Fruit fly (Drosophila melanogaster) whole organism, embryonic: ENCODE results near the gene CG8419.

Experiments
- Ada2b ChIP-seq: fragments of 200-800 bp; sonication (Bioruptor generic); IDR thresholded peaks from 2 replicates; pipeline ENCODE4 v1.3.6; 2022; ENCODE audit warnings: missing biosample characterization, missing genetic modification characterization
- Atf-2 ChIP-seq: fragments of 200-800 bp; sonication (Bioruptor generic); optimal IDR thresholded peaks from 2 replicates; lab custom pipeline; 2016; ENCODE audit warnings: missing biosample characterization, missing genetic modification characterization
- CG10267 ChIP-seq: fragments of 200-800 bp; sonication (Bioruptor generic); optimal IDR thresholded peaks from 2 replicates; lab custom pipeline; 2018; ENCODE audit warnings: missing biosample characterization, mild to moderate bottlenecking, missing genetic modification characterization, moderate library complexity
- CG10366 ChIP-seq: fragments of 200-800 bp; sonication (Bioruptor generic); IDR thresholded peaks from 2 replicates; pipeline ENCODE4 v1.3.6; 2022; ENCODE audit warnings: missing biosample characterization, missing genetic modification characterization
- CG11093 ChIP-seq: fragments of 200-800 bp; sonication (Bioruptor generic); IDR thresholded peaks from 3 replicates; pipeline ENCODE4 v1.3.6; 2022; ENCODE audit warnings: missing biosample characterization, missing genetic modification characterization
- CG11398 ChIP-seq: fragments of 200-800 bp; sonication (Bioruptor generic); optimal IDR thresholded peaks from 2 replicates; lab custom pipeline; 2016; ENCODE audit warnings: missing biosample characterization, missing genetic modification characterization
- CG12659 ChIP-seq: fragments of 200-800 bp; sonication (Bioruptor generic); optimal IDR thresholded peaks from 3 replicates; lab custom pipeline; 2017; ENCODE audit warnings: mild to moderate bottlenecking, missing biosample characterization, missing genetic modification reagents, missing genetic modification characterization
- CG12744 ChIP-seq: fragments of 200-800 bp; sonication (Bioruptor generic); optimal IDR thresholded peaks from 2 replicates; lab custom pipeline; 2016; ENCODE audit warnings: missing biosample characterization, missing genetic modification characterization
- CG12769 ChIP-seq: fragments of 200-800 bp; sonication (Bioruptor generic); optimal IDR thresholded peaks from 2 replicates; lab custom pipeline; 2019; ENCODE audit warnings: missing biosample characterization, mild to moderate bottlenecking, missing genetic modification characterization, moderate library complexity
- CG13894 ChIP-seq: fragments of 200-800 bp; sonication (Bioruptor generic); optimal IDR thresholded peaks from 3 replicates; lab custom pipeline; 2018; ENCODE audit warnings: missing biosample characterization, mild to moderate bottlenecking, missing genetic modification characterization, moderate library complexity
- CG14710 ChIP-seq: fragments of 200-800 bp; sonication (Bioruptor generic); optimal IDR thresholded peaks from 3 replicates; lab custom pipeline; 2019; ENCODE audit warnings: missing biosample characterization, mild to moderate bottlenecking, missing genetic modification characterization, moderate library complexity
- CG16813 ChIP-seq: fragments of 200-800 bp; sonication (Bioruptor generic); IDR thresholded peaks from 3 replicates; pipeline ENCODE4 v1.3.6; 2022; ENCODE audit warnings: missing biosample characterization, missing genetic modification characterization; ENCODE audit not compliant: partially characterized antibody
- CG17359 ChIP-seq: fragments of 200-800 bp; sonication (Bioruptor generic); optimal IDR thresholded peaks from 3 replicates; lab custom pipeline; 2018; ENCODE audit warnings: missing biosample characterization, mild to moderate bottlenecking, missing genetic modification characterization, moderate library complexity
- CG2202 ChIP-seq: fragments of 200-800 bp; sonication (Bioruptor generic); optimal IDR thresholded peaks from 2 replicates; lab custom pipeline; 2018; ENCODE audit warnings: missing biosample characterization, mild to moderate bottlenecking, missing genetic modification characterization
- CG2712 ChIP-seq: fragments of 200-800 bp; optimal IDR thresholded peaks from 3 replicates; lab custom pipeline; 2019; ENCODE audit warnings: missing biosample characterization, mild to moderate bottlenecking, missing genetic modification characterization, moderate library complexity
- CG33557 ChIP-seq: fragments of 200-800 bp; sonication (Bioruptor generic); optimal IDR thresholded peaks from 2 replicates; lab custom pipeline; 2019; ENCODE audit warnings: missing biosample characterization, mild to moderate bottlenecking, missing genetic modification characterization, moderate library complexity
- CG3726 ChIP-seq: fragments of 200-800 bp; sonication (Bioruptor generic); IDR thresholded peaks from 3 replicates; pipeline ENCODE4, ENCODE4 v1.3.6; 2022; ENCODE audit warnings: missing biosample characterization, missing genetic modification characterization
- CG4328 ChIP-seq: fragments of 200-800 bp; sonication (Bioruptor generic); optimal IDR thresholded peaks from 3 replicates; lab custom pipeline; 2017; ENCODE audit warnings: missing biosample characterization, missing genetic modification reagents, missing genetic modification characterization
- CG4404 ChIP-seq: fragments of 200-800 bp; sonication (Bioruptor generic); IDR thresholded peaks from 2 replicates; pipeline ENCODE4 v1.3.6; 2022; ENCODE audit warnings: missing biosample characterization, missing genetic modification characterization
- CG7745 ChIP-seq: fragments of 200-800 bp; sonication (Bioruptor generic); optimal IDR thresholded peaks from 2 replicates; lab custom pipeline; 2018; ENCODE audit warnings: missing biosample characterization, mild to moderate bottlenecking, missing genetic modification characterization, moderate library complexity
- CG7839 ChIP-seq: fragments of 200-800 bp; sonication (Bioruptor generic); optimal IDR thresholded peaks from 3 replicates; lab custom pipeline; 2018; ENCODE audit warnings: missing biosample characterization, mild to moderate bottlenecking, missing genetic modification characterization, moderate library complexity
- CoRest ChIP-seq: fragments of 200-800 bp; sonication (Bioruptor generic); optimal IDR thresholded peaks from 3 replicates; lab custom pipeline; 2018; ENCODE audit warnings: missing biosample characterization, mild to moderate bottlenecking, missing genetic modification characterization, moderate library complexity
- D19A ChIP-seq: fragments of 200-800 bp; optimal IDR thresholded peaks from 3 replicates; lab custom pipeline; 2019; ENCODE audit warnings: missing biosample characterization, mild to moderate bottlenecking, missing genetic modification characterization, moderate library complexity
- Dbx ChIP-seq: fragments of 200-800 bp; sonication (Bioruptor generic); IDR thresholded peaks from 3 replicates; pipeline ENCODE4 v1.3.6; 2022; ENCODE audit warnings: missing biosample characterization, missing genetic modification characterization
- Dref ChIP-seq: fragments of 200-800 bp; sonication (Bioruptor generic); IDR thresholded peaks from 2 replicates; pipeline ENCODE4 v1.3.6; 2022; ENCODE audit warnings: missing biosample characterization, missing genetic modification characterization
- Eip74EF ChIP-seq, 2 experiments: fragments of 200-800 bp in 1 of 2; fragments of >200 bp in 1 of 2; sonication (Bioruptor generic) in 1 of 2; optimal IDR thresholded peaks; 2 replicates each; lab custom pipeline; 2017 to 2019; ENCODE audit warnings: missing biosample characterization in 2 of 2, missing genetic modification characterization in 2 of 2, mild to moderate bottlenecking in 1 of 2, moderate library complexity in 1 of 2
- Kr ChIP-seq: fragments of 200-800 bp; sonication (Bioruptor generic); optimal IDR thresholded peaks from 2 replicates; lab custom pipeline; 2017; ENCODE audit warnings: missing biosample characterization, mild to moderate bottlenecking, missing genetic modification characterization
- Lim3 ChIP-seq: fragments of 200-800 bp; sonication (Bioruptor generic); IDR thresholded peaks from 2 replicates; pipeline ENCODE4 v1.3.6; 2022; ENCODE audit warnings: missing biosample characterization, missing genetic modification characterization
- Max ChIP-seq: fragments of 200-800 bp; sonication (Bioruptor generic); optimal IDR thresholded peaks from 2 replicates; lab custom pipeline; 2016; ENCODE audit warnings: missing biosample characterization, mild to moderate bottlenecking, missing genetic modification characterization
- Med ChIP-seq: fragments of 200-800 bp; sonication (Bioruptor generic); peaks from one replicate; lab custom pipeline; 2016; ENCODE audit warnings: missing biosample characterization, missing genetic modification characterization, mild to moderate bottlenecking, inconsistent platforms, moderate library complexity
- PHDP ChIP-seq: fragments of 200-800 bp; sonication (Bioruptor generic); optimal IDR thresholded peaks from 3 replicates; lab custom pipeline; 2018; ENCODE audit warnings: missing biosample characterization, mild to moderate bottlenecking, missing genetic modification characterization, moderate library complexity
- Ptx1 ChIP-seq: fragments of 200-800 bp; sonication (Bioruptor generic); IDR thresholded peaks from 2 replicates; pipeline ENCODE4 v1.3.6; 2022; ENCODE audit warnings: missing biosample characterization, missing genetic modification characterization
- Rfx ChIP-seq: fragments of 200-800 bp; sonication (Bioruptor generic); IDR thresholded peaks from 2 replicates; pipeline ENCODE4 v1.3.6; 2022; ENCODE audit warnings: missing biosample characterization, missing genetic modification characterization
- Usf ChIP-seq: fragments of 200-800 bp; sonication (Bioruptor generic); optimal IDR thresholded peaks from 2 replicates; lab custom pipeline; 2017; ENCODE audit warnings: missing genotype, missing biosample characterization, missing genetic modification characterization
- Vsx1 ChIP-seq: fragments of 200-800 bp; sonication (Bioruptor generic); optimal IDR thresholded peaks from 2 replicates; lab custom pipeline; 2017; ENCODE audit warnings: missing biosample characterization, mild to moderate bottlenecking, missing genetic modification characterization, missing genetic modification reagents
- cad ChIP-seq: fragments of >200 bp; optimal IDR thresholded peaks from 2 replicates; lab custom pipeline; 2017; ENCODE audit warnings: missing biosample characterization, missing genetic modification characterization
- cato ChIP-seq: fragments of 200-800 bp; sonication (Bioruptor generic); optimal IDR thresholded peaks from 2 replicates; lab custom pipeline; 2016; ENCODE audit warnings: missing biosample characterization, missing genetic modification characterization, borderline replicate concordance
- dati ChIP-seq: fragments of 200-800 bp; sonication (Bioruptor generic); IDR thresholded peaks from 2 replicates; pipeline ENCODE4 v1.3.6; 2022; ENCODE audit warnings: missing biosample characterization, missing genetic modification characterization
- gem ChIP-seq: fragments of 200-800 bp; sonication (Bioruptor generic); optimal IDR thresholded peaks from 2 replicates; lab custom pipeline; 2019; ENCODE audit warnings: missing biosample characterization, mild to moderate bottlenecking, missing genetic modification characterization, moderate library complexity
- salm ChIP-seq: fragments of 200-800 bp; sonication (Bioruptor generic); optimal IDR thresholded peaks from 2 replicates; lab custom pipeline; 2018; ENCODE audit warnings: missing biosample characterization, mild to moderate bottlenecking, missing genetic modification characterization
- sisA ChIP-seq: fragments of 200-800 bp; sonication (Bioruptor generic); IDR thresholded peaks from 2 replicates; pipeline ENCODE4 v1.3.6; 2022; ENCODE audit warnings: missing biosample characterization, missing genetic modification characterization
- sug ChIP-seq: fragments of 200-800 bp; optimal IDR thresholded peaks from 2 replicates; lab custom pipeline; 2019; ENCODE audit warnings: missing biosample characterization, mild to moderate bottlenecking, missing genetic modification characterization, moderate library complexity
- tin ChIP-seq: fragments of 200-800 bp; sonication (Bioruptor generic); optimal IDR thresholded peaks from 3 replicates; lab custom pipeline; 2016; ENCODE audit warnings: missing biosample characterization, missing genetic modification characterization
- trem ChIP-seq: fragments of 200-800 bp; optimal IDR thresholded peaks from 3 replicates; lab custom pipeline; 2019; ENCODE audit warnings: missing biosample characterization, mild to moderate bottlenecking, missing genetic modification characterization, moderate library complexity
- vvl ChIP-seq: fragments of 200-800 bp; sonication (Bioruptor generic); IDR thresholded peaks from 2 replicates; pipeline ENCODE4 v1.3.6; 2022; ENCODE audit warnings: missing biosample characterization, missing genetic modification characterization
- zfh1 ChIP-seq: fragments of 200-800 bp; sonication (Bioruptor generic); IDR thresholded peaks from 3 replicates; pipeline ENCODE4 v1.3.6; 2022; ENCODE audit warnings: missing biosample characterization, missing genetic modification characterization

CG8419 gene

DNA sequence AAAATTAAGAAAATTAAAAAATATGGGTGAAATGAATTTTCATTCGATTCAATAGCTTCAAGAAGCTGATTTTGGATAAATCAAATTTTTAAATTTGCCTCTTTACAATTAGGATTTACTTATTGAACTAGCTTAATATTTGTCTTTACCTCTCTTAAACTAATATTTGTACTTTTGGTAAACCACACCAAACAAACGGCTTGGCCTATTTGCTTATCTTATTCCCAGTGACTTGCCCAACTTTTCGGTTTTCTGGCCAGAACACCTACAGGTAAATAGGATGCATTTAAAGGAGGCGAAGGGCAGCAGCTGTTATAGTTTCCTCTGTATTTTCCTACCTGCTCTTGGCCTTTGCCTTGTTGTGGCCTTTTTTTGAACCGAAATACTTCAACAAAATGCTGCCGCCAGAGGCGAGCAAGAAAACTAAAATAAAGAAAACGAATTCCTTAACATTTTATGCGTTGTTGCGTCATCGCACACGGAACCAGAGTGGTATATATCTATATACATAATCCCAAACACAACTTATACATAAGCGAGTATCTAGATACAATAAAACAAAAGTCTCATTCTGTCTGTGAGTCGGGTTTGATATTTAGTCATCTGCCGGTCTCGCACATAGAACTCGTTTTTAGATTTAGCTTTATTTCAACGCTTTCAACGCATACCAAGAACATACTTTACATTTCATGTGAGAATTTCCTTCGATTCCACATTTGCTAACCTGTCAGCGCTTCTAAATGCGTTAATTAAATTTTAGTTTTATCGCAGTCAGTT is 40.0 kb upstream of the CG8419 start (continued):
- no peak for TF ChIP-seq CG16813
- peak; percentile 26 for TF ChIP-seq CG14710 (tag; lab: Kevin White, UChicago)
- TF ChIP-seq CoRest (tag; lab: Kevin White, UChicago), result peak; percentile 1
- peak; percentile 16 for TF ChIP-seq CG2712 (tag; lab: Kevin White, UChicago)
- peak; percentile 27 for TF ChIP-seq gem
- no peak for TF ChIP-seq Ptx1 (GFP tag; lab: Robert Waterston, UW)
- peak; percentile 12 for TF ChIP-seq CG2202
- peak; percentile 68 for TF ChIP-seq CG7745 (tag; lab: Kevin White, UChicago)
- peak; percentile 35 for TF ChIP-seq CG10267 (tag; lab: Kevin White, UChicago)

DNA sequence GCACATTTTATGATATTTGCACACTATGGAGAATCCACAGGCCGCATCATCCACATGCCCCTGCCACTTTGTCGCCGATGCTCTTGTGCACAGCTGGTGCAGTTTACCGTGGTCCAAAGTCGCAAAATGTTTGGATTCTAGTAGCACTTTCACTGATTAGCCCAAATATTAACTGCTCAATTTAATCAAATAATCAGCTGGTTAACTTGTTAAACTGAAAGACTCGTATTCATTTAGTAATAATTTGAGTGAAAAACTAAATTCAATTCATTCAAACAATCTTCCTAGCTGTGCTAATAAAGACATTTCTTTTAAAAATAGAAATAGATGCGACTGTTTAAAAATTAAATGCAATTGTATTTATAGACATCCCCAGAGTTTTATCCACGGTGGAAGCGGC is 37.9 kb upstream of the CG8419 start:
- TF ChIP-seq Dref (GFP tag; lab: Robert Waterston, UW) (no peak), trem (tag; lab: Kevin White, UChicago) (no peak), CG17359 (tag; lab: Kevin White, UChicago) (no peak), CG16813 (no peak), cad (GFP tag; lab: Kevin White, UChicago) (no peak), CG12769 (tag; lab: Kevin White, UChicago) (no peak), Vsx1 (GFP tag; lab: Kevin White, UChicago) (no peak), CG11398 (GFP tag; lab: Kevin White, UChicago) (no peak), sug (no peak), CG2712 (tag; lab: Kevin White, UChicago) (no peak), CG7839 (tag; lab: Kevin White, UChicago) (no peak)

DNA sequence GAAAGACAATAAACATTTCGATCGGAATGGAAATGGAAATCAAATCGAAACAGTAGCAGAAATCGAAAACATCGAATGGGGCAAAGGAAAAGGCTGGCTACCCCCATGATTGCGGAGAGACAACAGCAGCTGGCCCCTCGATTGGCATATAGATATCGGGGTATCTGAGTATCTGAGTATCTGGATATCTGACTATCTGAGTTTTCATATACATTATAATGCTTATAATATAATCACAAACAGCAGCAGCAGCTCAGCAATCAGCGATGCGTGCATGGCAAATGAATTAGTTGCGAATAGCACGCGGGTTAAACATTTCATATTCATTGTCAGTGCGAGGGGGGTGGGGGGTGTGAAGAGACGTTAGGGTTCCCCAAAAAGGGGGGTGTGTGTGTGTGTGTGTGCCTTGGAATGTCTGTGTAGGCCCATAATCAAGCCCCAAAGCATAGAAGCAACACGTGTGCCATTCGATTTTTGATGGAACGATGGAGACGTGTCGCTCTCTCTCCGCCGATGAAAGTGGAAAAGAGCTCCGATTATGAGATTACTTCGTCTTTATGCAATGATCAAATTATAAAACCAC is 35.3 kb upstream of the CG8419 start:
- TF ChIP-seq cato (GFP tag; lab: Kevin White, UChicago) (no peak), vvl (GFP tag; lab: Robert Waterston, UW) (peak; percentile 42; the same call in 1 of the 2 replicates), Ptx1 (GFP tag; lab: Robert Waterston, UW) (no peak), D19A (tag; lab: Kevin White, UChicago) (no peak), Kr (GFP tag; lab: Kevin White, UChicago) (no peak), Rfx (GFP tag; lab: Robert Waterston, UW) (peak; percentile 19; the same call in 1 of the 2 replicates), tin (no peak), Lim3 (GFP tag; lab: Robert Waterston, UW) (no peak), Ada2b (GFP tag; lab: Robert Waterston, UW) (no peak), dati (GFP tag; lab: Robert Waterston, UW) (no peak), salm (tag; lab: Kevin White, UChicago) (no peak), Max (GFP tag; lab: Kevin White, UChicago) (no peak), CG13894 (tag; lab: Kevin White, UChicago) (peak; percentile 93), Usf (no peak), CG4404 (no peak), CG12659 (no peak), PHDP (tag; lab: Kevin White, UChicago) (no peak), Med (peak; percentile 50), Atf-2 (GFP tag; lab: Kevin White, UChicago) (no peak), CG12744 (GFP tag; lab: Kevin White, UChicago) (no peak), CG4328 (GFP tag; lab: Kevin White, UChicago) (no peak), CG11093 (GFP tag; lab: Robert Waterston, UW) (no peak), sisA (GFP tag; lab: Robert Waterston, UW) (no peak), CG3726 (GFP tag; lab: Robert Waterston, UW) (no peak), CG7745 (tag; lab: Kevin White, UChicago) (no peak), Dbx (GFP tag; lab: Robert Waterston, UW) (no peak), CG33557 (no peak), CG10366 (GFP tag; lab: Robert Waterston, UW) (no peak), zfh1 (no peak), Eip74EF (GFP tag; optimal IDR thresholded peaks at IDR 0.05; lab: Kevin White, UChicago) (no peak)
